Fruit fly (Drosophila melanogaster): ENCODE data around the gene CG8519.
A peak's percentile ranks its signal among the peaks of the same experiment; 100 is the strongest.

CG8519 gene

dm6 chr3L:6700962-6701477 lies 3.6 kb upstream of the CG8519 start:
- no peak for TF ChIP-seq CG17806 (tag; optimal IDR thresholded peaks at IDR 0.05)
- no peak for TF ChIP-seq CG9948 (tag; optimal IDR thresholded peaks at IDR 0.05)
- TF ChIP-seq CG8159 (tag; optimal IDR thresholded peaks at IDR 0.05) = no peak
- no peak for TF ChIP-seq Ets98B (GFP tag; IDR thresholded peaks at IDR 0.05)
- no peak for TF ChIP-seq fd96Ca (GFP tag; IDR thresholded peaks at IDR 0.05)
- no peak for TF ChIP-seq Pif1A (GFP tag; optimal IDR thresholded peaks at IDR 0.05)
- TF ChIP-seq Pif1B (GFP tag; optimal IDR thresholded peaks at IDR 0.05) = no peak
- TF ChIP-seq CG34367 (tag; optimal IDR thresholded peaks at IDR 0.05) = no peak
- TF ChIP-seq CG32121 (GFP tag; IDR thresholded peaks at IDR 0.05) = no peak

- TF ChIP-seq CG34367 (tag; optimal IDR thresholded peaks at IDR 0.05) = no peak
- TF ChIP-seq D1 (tag; optimal IDR thresholded peaks at IDR 0.05) = no peak
- TF ChIP-seq CG32121 (GFP tag; IDR thresholded peaks at IDR 0.05) = peak; percentile 61; the same call in 1 of the 2 replicates
- peak; percentile 68; the same call in 1 of the 2 replicates for TF ChIP-seq Ets98B (GFP tag; IDR thresholded peaks at IDR 0.05)
- peak; percentile 56 for TF ChIP-seq CG12605 (GFP tag; IDR thresholded peaks at IDR 0.05)
- no peak for TF ChIP-seq CG8301 (tag; optimal IDR thresholded peaks at IDR 0.05)
- TF ChIP-seq CG4496 (GFP tag; IDR thresholded peaks at IDR 0.05) = peak; percentile 74; the same call in 2 of the 3 replicates
- no peak for TF ChIP-seq CG15710 (tag; optimal IDR thresholded peaks at IDR 0.05)
These were observed 1.3 kb upstream of the CG8519 start, which contains the start of gene SP1173 for dm6 chr3L:6703368-6703807. Gene SP1173 (minus strand): TSS chr3L:6703521.

dm6 chr3L:6705865-6706264 lies 1.2 kb downstream of the CG8519 start:
- 0 out of 2 replicates have a peak, but pooled peaks have one; percentile 29 for TF ChIP-seq CG32121 (GFP tag; IDR thresholded peaks at IDR 0.05)
- TF ChIP-seq rn (GFP tag; IDR thresholded peaks at IDR 0.05) = no peak

DNA sequence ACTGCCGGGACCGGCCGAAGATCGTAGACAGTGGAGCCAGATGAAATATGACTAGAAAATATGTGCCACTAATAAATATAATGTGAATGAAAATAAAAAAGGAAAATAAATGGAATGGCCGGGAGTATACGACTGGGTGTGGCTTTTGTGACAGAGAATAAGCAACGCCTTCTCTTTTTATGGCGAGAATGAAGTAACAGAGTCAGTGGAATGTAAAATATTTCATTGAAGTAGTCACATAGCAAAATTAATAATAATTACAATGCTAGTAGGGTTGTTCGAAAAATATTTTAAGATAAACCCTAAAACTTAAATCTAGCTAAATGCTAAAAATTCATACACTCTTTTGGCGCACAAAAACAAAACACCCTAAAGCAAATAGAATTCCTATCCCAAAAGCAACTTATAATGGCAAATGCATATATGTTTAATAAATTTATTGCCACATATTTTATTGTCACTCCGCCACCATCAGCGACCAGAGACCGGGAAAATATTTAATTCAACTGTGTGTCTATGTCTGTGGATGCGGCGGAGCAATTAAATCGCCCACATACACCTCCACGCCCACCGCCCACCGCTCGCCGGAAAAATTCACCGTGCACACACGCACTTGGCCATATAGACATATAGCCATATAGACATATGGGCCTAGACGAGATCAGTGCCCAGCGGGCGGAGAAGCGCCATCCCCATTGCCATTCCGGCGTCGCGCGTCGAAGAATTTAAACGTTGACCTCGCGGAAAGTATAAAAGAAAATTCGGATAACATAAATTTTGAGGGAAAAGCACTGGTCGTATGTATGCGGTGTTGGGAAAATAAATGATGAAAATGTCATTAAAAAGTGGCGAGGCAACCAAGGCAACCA lies 2.3 kb downstream of the CG8519 start:
- no peak for TF ChIP-seq CG13204 (GFP tag; optimal IDR thresholded peaks at IDR 0.05)
- no peak for TF ChIP-seq CG8159 (tag; optimal IDR thresholded peaks at IDR 0.05)
- TF ChIP-seq CG10348 (GFP tag; IDR thresholded peaks at IDR 0.05) = no peak
- no peak for TF ChIP-seq gl (tag; optimal IDR thresholded peaks at IDR 0.05)

DNA sequence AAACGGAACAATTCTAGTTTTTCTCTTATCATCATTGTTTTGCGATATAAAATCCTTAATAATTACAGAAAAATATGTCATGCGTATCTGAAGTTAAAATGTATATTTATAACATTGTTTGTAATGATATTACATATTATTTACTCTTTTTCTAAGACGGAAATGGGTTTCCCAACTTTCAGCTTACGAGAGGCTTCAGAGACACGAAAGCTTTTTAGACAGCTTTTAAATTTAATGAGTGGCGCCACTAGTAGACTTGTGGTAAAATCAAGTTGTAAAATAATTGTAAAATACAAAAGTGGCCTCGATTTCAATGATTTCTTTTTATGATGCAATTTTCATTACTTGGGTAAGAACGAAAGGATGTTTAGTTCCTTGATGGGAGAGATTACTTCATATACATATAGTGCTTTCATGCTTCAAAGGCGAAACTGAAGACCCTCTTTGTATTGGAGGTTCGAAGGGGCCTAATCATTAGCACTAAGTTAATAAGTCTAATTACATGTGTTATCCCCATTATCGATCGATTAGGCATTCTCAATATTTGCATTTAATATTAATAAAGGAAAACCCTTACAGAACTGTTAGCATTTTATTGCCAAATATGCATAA lies 4.4 kb downstream of the CG8519 start:
- no peak for TF ChIP-seq CG8301 (tag; optimal IDR thresholded peaks at IDR 0.05)
- peak; percentile 21; the same call in 1 of the 2 replicates for TF ChIP-seq CG32121 (GFP tag; IDR thresholded peaks at IDR 0.05)
- no peak for TF ChIP-seq CG9948 (tag; optimal IDR thresholded peaks at IDR 0.05)
- TF ChIP-seq Pif1A (GFP tag; optimal IDR thresholded peaks at IDR 0.05) = peak; percentile 59
- TF ChIP-seq CG8159 (tag; optimal IDR thresholded peaks at IDR 0.05) = peak; percentile 72
- TF ChIP-seq Pif1B (GFP tag; optimal IDR thresholded peaks at IDR 0.05) = peak; percentile 17
- TF ChIP-seq CG13204 (GFP tag; optimal IDR thresholded peaks at IDR 0.05) = no peak
- TF ChIP-seq rn (GFP tag; IDR thresholded peaks at IDR 0.05) = peak; percentile 43
- TF ChIP-seq CG15710 (tag; optimal IDR thresholded peaks at IDR 0.05) = peak; percentile 62
- no peak for TF ChIP-seq CG10348 (GFP tag; IDR thresholded peaks at IDR 0.05)
- TF ChIP-seq gl (tag; optimal IDR thresholded peaks at IDR 0.05) = peak; percentile 33
- TF ChIP-seq CG4496 (GFP tag; IDR thresholded peaks at IDR 0.05) = peak; percentile 92
- TF ChIP-seq Ets98B (GFP tag; IDR thresholded peaks at IDR 0.05) = peak; percentile 67; the same call in 1 of the 2 replicates
- peak; percentile 62 for TF ChIP-seq CG34367 (tag; optimal IDR thresholded peaks at IDR 0.05)
- no peak for TF ChIP-seq CG17806 (tag; optimal IDR thresholded peaks at IDR 0.05)
- no peak for TF ChIP-seq EcR (GFP tag; optimal IDR thresholded peaks at IDR 0.05)
- TF ChIP-seq D1 (tag; optimal IDR thresholded peaks at IDR 0.05) = peak; percentile 58
- peak; percentile 43; the same call in 1 of the 2 replicates for TF ChIP-seq CG12605 (GFP tag; IDR thresholded peaks at IDR 0.05)
- no peak for TF ChIP-seq CG14655 (GFP tag; optimal IDR thresholded peaks at IDR 0.05)
- no peak for TF ChIP-seq fd96Ca (GFP tag; IDR thresholded peaks at IDR 0.05)
- TF ChIP-seq Snoo (tag; optimal IDR thresholded peaks at IDR 0.05) = peak; percentile 84

- TF ChIP-seq CG4496 (GFP tag; IDR thresholded peaks at IDR 0.05) (0 out of 3 replicates have a peak, but pooled peaks have one; percentile 48), Ets98B (GFP tag; IDR thresholded peaks at IDR 0.05) (no peak), Pif1A (GFP tag; optimal IDR thresholded peaks at IDR 0.05) (no peak), CG10348 (GFP tag; IDR thresholded peaks at IDR 0.05) (no peak), CG13204 (GFP tag; optimal IDR thresholded peaks at IDR 0.05) (peak; percentile 19), CG32121 (GFP tag; IDR thresholded peaks at IDR 0.05) (0 out of 2 replicates have a peak, but pooled peaks have one; percentile 20), D1 (tag; optimal IDR thresholded peaks at IDR 0.05) (no peak), Pif1B (GFP tag; optimal IDR thresholded peaks at IDR 0.05) (no peak), EcR (GFP tag; optimal IDR thresholded peaks at IDR 0.05) (peak; percentile 77), fd96Ca (GFP tag; IDR thresholded peaks at IDR 0.05) (no peak), CG8301 (tag; optimal IDR thresholded peaks at IDR 0.05) (no peak)
These were observed 14.8 kb downstream of the CG8519 start, which contains the start of gene ple for dm6 chr3L:6719392-6719889. Gene ple (minus strand): TSS chr3L:6719525.
